Worm (Caenorhabditis elegans) whole organism, young adult: ENCODE measurements around the gene scl-1.
A peak's percentile ranks its signal among the peaks of the same experiment; 100 is the strongest.

Source experiments
- B0336.3 ChIP-seq: fragments of 200-800 bp; sonication (Bioruptor generic); IDR thresholded peaks from 2 replicates; pipeline ENCODE4 v1.3.6; 2022; ENCODE audit warnings: missing genetic modification characterization, missing compliant biosample characterization
- C06A6.2 ChIP-seq: fragments of 200-800 bp; sonication (Bioruptor generic); conservative IDR thresholded peaks from 2 replicates; pipeline ENCODE4 v1.3.6; 2022; ENCODE audit warnings: missing genetic modification characterization, missing compliant biosample characterization
- D2030.7 ChIP-seq: fragments of 200-800 bp; sonication (Bioruptor generic); IDR thresholded peaks from 2 replicates; pipeline ENCODE4 v1.3.6; 2022; ENCODE audit warnings: missing genetic modification reagents, missing genetic modification characterization, missing compliant biosample characterization
- F57A8.1 ChIP-seq: fragments of 200-800 bp; sonication (Bioruptor generic); optimal IDR thresholded peaks from 2 replicates; lab custom pipeline; 2018; ENCODE audit warnings: mild to moderate bottlenecking, missing genetic modification characterization, moderate library complexity, missing compliant biosample characterization
- F57C9.4 ChIP-seq: sonication (generic microtip); optimal IDR thresholded peaks from 2 replicates; lab custom pipeline; 2017; ENCODE audit warnings: mild to moderate bottlenecking, missing genetic modification characterization, missing compliant biosample characterization
- T26A5.8 ChIP-seq: sonication (generic microtip); optimal IDR thresholded peaks from 2 replicates; lab custom pipeline; 2016; ENCODE audit warnings: missing genetic modification characterization, missing compliant biosample characterization
- Y53F4B.3 ChIP-seq: fragments of 200-800 bp; sonication (Bioruptor generic); IDR thresholded peaks from 2 replicates; pipeline ENCODE4 v1.3.6; 2022; ENCODE audit warnings: missing genetic modification reagents, missing genetic modification characterization, missing compliant biosample characterization
- Y79H2A.3 ChIP-seq: fragments of 200-800 bp; sonication (Bioruptor generic); conservative IDR thresholded peaks from 2 replicates; pipeline ENCODE4 v1.3.6; 2022; ENCODE audit warnings: missing genetic modification reagents, missing genetic modification characterization, missing compliant biosample characterization
- ZK185.1 ChIP-seq: sonication (generic microtip); optimal IDR thresholded peaks from 2 replicates; lab custom pipeline; 2016; ENCODE audit warnings: mild to moderate bottlenecking, missing genetic modification characterization, missing compliant biosample characterization; ENCODE audit not compliant: poor library complexity, severe bottlenecking
- aptf-3 ChIP-seq: fragments of 200-800 bp; sonication (Bioruptor generic); IDR thresholded peaks from 2 replicates; pipeline ENCODE4 v1.3.6; 2022; ENCODE audit warnings: missing genetic modification characterization, missing compliant biosample characterization
- attf-3 ChIP-seq: fragments of 200-800 bp; sonication (Bioruptor generic); conservative IDR thresholded peaks from 2 replicates; pipeline ENCODE4 v1.3.6; 2022; ENCODE audit warnings: missing genetic modification reagents, missing genetic modification characterization, missing compliant biosample characterization
- attf-5 ChIP-seq: fragments of 200-800 bp; sonication (Bioruptor generic); optimal IDR thresholded peaks from 2 replicates; lab custom pipeline; 2018; ENCODE audit warnings: mild to moderate bottlenecking, missing genetic modification characterization, missing compliant biosample characterization
- ccch-3 ChIP-seq: fragments of 200-800 bp; sonication (Bioruptor generic); optimal IDR thresholded peaks from 2 replicates; lab custom pipeline; 2018; ENCODE audit warnings: mild to moderate bottlenecking, missing genetic modification characterization, missing compliant biosample characterization
- cebp-1 ChIP-seq, 2 experiments: fragments of 200-800 bp in 1 of 2; sonication (Bioruptor generic) in 1 of 2; sonication (generic microtip) in 1 of 2; IDR thresholded peaks in 1 of 2; optimal IDR thresholded peaks in 1 of 2; 2 replicates each; pipeline versions ENCODE4 v1.3.6 to Lab custom; 2017 to 2022; ENCODE audit warnings: missing compliant biosample characterization in 2 of 2, missing genetic modification characterization in 2 of 2, mild to moderate bottlenecking in 1 of 2, missing genetic modification reagents in 1 of 2, moderate library complexity in 1 of 2
- ceh-27 ChIP-seq: fragments of 200-800 bp; sonication (Bioruptor generic); optimal IDR thresholded peaks from 2 replicates; lab custom pipeline; 2018; ENCODE audit warnings: mild to moderate bottlenecking, missing genetic modification characterization, moderate library complexity, missing compliant biosample characterization
- ceh-40 ChIP-seq: fragments of 200-800 bp; sonication (Bioruptor generic); IDR thresholded peaks from 2 replicates; pipeline ENCODE4 v1.3.6; 2022; ENCODE audit warnings: missing genetic modification characterization, missing compliant biosample characterization
- ceh-91 ChIP-seq: fragments of 200-800 bp; sonication (Bioruptor generic); IDR thresholded peaks from 2 replicates; pipeline ENCODE4 v1.3.6; 2022; ENCODE audit warnings: missing genetic modification reagents, missing genetic modification characterization, missing compliant biosample characterization
- dox-1 ChIP-seq: fragments of 200-800 bp; sonication (Bioruptor generic); IDR thresholded peaks from 2 replicates; pipeline ENCODE4 v1.3.6; 2022; ENCODE audit warnings: missing genetic modification reagents, missing genetic modification characterization, missing compliant biosample characterization
- dpl-1 ChIP-seq: fragments of 150-350 bp; optimal IDR thresholded peaks from 2 replicates; lab custom pipeline; 2014; ENCODE audit warnings: missing biosample characterization, missing genetic modification reagents, missing genetic modification characterization
- egl-18 ChIP-seq: fragments of 200-800 bp; sonication (Bioruptor generic); IDR thresholded peaks from 2 replicates; pipeline ENCODE4 v1.3.6; 2022; ENCODE audit warnings: missing genetic modification reagents, missing genetic modification characterization, missing compliant biosample characterization
- egrh-3 ChIP-seq: fragments of 200-800 bp; sonication (Bioruptor generic); IDR thresholded peaks from 2 replicates; pipeline ENCODE4 v1.3.6; 2022; ENCODE audit warnings: missing genetic modification reagents, missing genetic modification characterization, missing compliant biosample characterization
- ekl-4 ChIP-seq: fragments of 200-800 bp; sonication (Bioruptor generic); IDR thresholded peaks from 2 replicates; pipeline ENCODE4 v1.3.6; 2022; ENCODE audit warnings: missing genetic modification reagents, missing genetic modification characterization, missing compliant biosample characterization
- hrde-1 ChIP-seq: sonication (generic microtip); optimal IDR thresholded peaks from 2 replicates; lab custom pipeline; 2016; ENCODE audit warnings: missing genetic modification characterization, mild to moderate bottlenecking, missing compliant biosample characterization, moderate library complexity, missing genotype, missing genetic modification reagents, borderline replicate concordance
- let-607 ChIP-seq, 2 experiments: fragments of 200-800 bp in 1 of 2; sonication (Bioruptor generic) in 1 of 2; sonication (generic microtip) in 1 of 2; optimal IDR thresholded peaks; 2 replicates each; lab custom pipeline; 2016 to 2018; ENCODE audit warnings: mild to moderate bottlenecking in 2 of 2, missing compliant biosample characterization in 2 of 2, missing genetic modification characterization in 2 of 2, moderate library complexity in 2 of 2, missing genotype in 1 of 2
- lin-26 ChIP-seq: fragments of 200-800 bp; sonication (Bioruptor generic); IDR thresholded peaks from 2 replicates; pipeline ENCODE4 v1.3.6; 2022; ENCODE audit warnings: missing genetic modification reagents, missing genetic modification characterization, missing compliant biosample characterization
- lin-35 ChIP-seq, 3 experiments: fragments of 150-350 bp in 2 of 3; sonication (generic microtip) in 1 of 3; optimal IDR thresholded peaks; 2 replicates each; lab custom pipeline; 2014 to 2018; ENCODE audit warnings: missing biosample characterization in 3 of 3, missing genetic modification characterization in 3 of 3, missing genetic modification reagents in 3 of 3
- lsy-27 ChIP-seq: sonication (generic microtip); optimal IDR thresholded peaks from 2 replicates; lab custom pipeline; 2017; ENCODE audit warnings: missing genetic modification characterization, mild to moderate bottlenecking, missing compliant biosample characterization, antibody characterized with exemption, missing genotype, borderline replicate concordance; ENCODE audit not compliant: insufficient read depth
- madf-10 ChIP-seq: sonication (generic microtip); optimal IDR thresholded peaks from 2 replicates; lab custom pipeline; 2016; ENCODE audit warnings: mild to moderate bottlenecking, missing genetic modification characterization, missing compliant biosample characterization
- madf-3 ChIP-seq: fragments of 200-800 bp; sonication (Bioruptor generic); IDR thresholded peaks from 2 replicates; pipeline ENCODE4 v1.3.6; 2022; ENCODE audit warnings: missing genetic modification reagents, missing genetic modification characterization, missing compliant biosample characterization
- madf-8 ChIP-seq: fragments of 200-800 bp; sonication (Bioruptor generic); conservative IDR thresholded peaks from 2 replicates; pipeline ENCODE4 v1.3.6; 2022; ENCODE audit warnings: missing genetic modification reagents, missing genetic modification characterization, missing compliant biosample characterization
- mes-4 ChIP-seq: sonication (generic microtip); optimal IDR thresholded peaks from 2 replicates; lab custom pipeline; 2016; ENCODE audit warnings: missing genotype, missing genetic modification characterization, missing compliant biosample characterization
- nfyb-1 ChIP-seq: fragments of 200-800 bp; sonication (Bioruptor generic); IDR thresholded peaks from 2 replicates; pipeline ENCODE4 v1.3.6; 2022; ENCODE audit warnings: missing genetic modification reagents, missing genetic modification characterization, missing compliant biosample characterization
- nhr-179 ChIP-seq: sonication (generic microtip); optimal IDR thresholded peaks from 2 replicates; lab custom pipeline; 2016; ENCODE audit warnings: mild to moderate bottlenecking, missing genetic modification characterization, missing compliant biosample characterization
- rcor-1 ChIP-seq: fragments of 200-800 bp; sonication (Bioruptor generic); IDR thresholded peaks from 2 replicates; pipeline ENCODE4 v1.3.6; 2022; ENCODE audit warnings: missing genetic modification reagents, missing genetic modification characterization, missing compliant biosample characterization
- repo-1 ChIP-seq: sonication (generic microtip); optimal IDR thresholded peaks from 2 replicates; lab custom pipeline; 2017; ENCODE audit warnings: mild to moderate bottlenecking, missing genetic modification characterization, missing compliant biosample characterization
- snpc-4 ChIP-seq, 5 experiments: fragments of 150-350 bp in 1 of 5; sonication (generic microtip) in 4 of 5; optimal IDR thresholded peaks; 2 replicates each; lab custom pipeline; 2014 to 2018; ENCODE audit warnings: missing genetic modification characterization in 5 of 5, missing biosample characterization in 3 of 5, antibody characterized with exemption in 2 of 5, mild to moderate bottlenecking in 2 of 5, missing compliant biosample characterization in 2 of 5, missing genotype in 2 of 5, moderate library complexity in 2 of 5, missing genetic modification reagents in 1 of 5
- somi-1 ChIP-seq: fragments of 200-800 bp; sonication (Bioruptor generic); optimal IDR thresholded peaks from 2 replicates; lab custom pipeline; 2018; ENCODE audit warnings: mild to moderate bottlenecking, missing genetic modification characterization, missing compliant biosample characterization
- sptf-2 ChIP-seq: fragments of 200-800 bp; sonication (Bioruptor generic); optimal IDR thresholded peaks from 2 replicates; lab custom pipeline; 2018; ENCODE audit warnings: mild to moderate bottlenecking, missing genetic modification characterization, missing compliant biosample characterization
- tbx-9 ChIP-seq: sonication (generic microtip); optimal IDR thresholded peaks from 2 replicates; lab custom pipeline; 2016; ENCODE audit warnings: borderline replicate concordance, missing genetic modification characterization, inconsistent platforms, missing compliant biosample characterization
- unc-130 ChIP-seq: sonication (generic microtip); optimal IDR thresholded peaks from 2 replicates; lab custom pipeline; 2016; ENCODE audit warnings: missing genetic modification reagents, missing genetic modification characterization, missing compliant biosample characterization
- unc-62 ChIP-seq: fragments of 150-350 bp; optimal IDR thresholded peaks from 2 replicates; lab custom pipeline; 2014; ENCODE audit warnings: missing biosample characterization, missing genetic modification reagents, missing genetic modification characterization
- zfh-2 ChIP-seq: fragments of 200-800 bp; sonication (Bioruptor generic); conservative IDR thresholded peaks from 2 replicates; pipeline ENCODE4 v1.3.6; 2022; ENCODE audit warnings: missing genetic modification reagents, missing genetic modification characterization, missing compliant biosample characterization
- zim-3 ChIP-seq: sonication (generic microtip); optimal IDR thresholded peaks from 2 replicates; lab custom pipeline; 2017; ENCODE audit warnings: mild to moderate bottlenecking, missing genetic modification characterization, moderate library complexity, missing compliant biosample characterization
- ztf-22 ChIP-seq: fragments of 200-800 bp; sonication (Bioruptor generic); optimal IDR thresholded peaks from 2 replicates; lab custom pipeline; 2018; ENCODE audit warnings: mild to moderate bottlenecking, missing genetic modification characterization, moderate library complexity, missing compliant biosample characterization

Gene scl-1

ce11 chrIV:13022892-13023291 is 33.2 kb upstream of the scl-1 start (continued):
- TF ChIP-seq attf-3 (GFP tag; lab: Robert Waterston, UW) (no peak), Y53F4B.3 (GFP tag; lab: Robert Waterston, UW) (no peak), rcor-1 (GFP tag; lab: Robert Waterston, UW) (no peak), hrde-1 (tag; lab: Kevin White, UChicago) (no peak), nfyb-1 (GFP tag; lab: Robert Waterston, UW) (0 out of 2 replicates have a peak, but pooled peaks have one; percentile 17), lin-35 (GFP tag; optimal IDR thresholded peaks at IDR 0.05; lab: Kevin White, UChicago) (no peak), F57A8.1 (GFP tag; lab: Kevin White, UChicago) (no peak), egrh-3 (peak; percentile 42; the same call in 1 of the 2 replicates), Y79H2A.3 (GFP tag; lab: Robert Waterston, UW) (no peak), ekl-4 (no peak), aptf-3 (no peak), madf-10 (tag; lab: Kevin White, UChicago) (no peak), mes-4 (tag; lab: Kevin White, UChicago) (no peak), T26A5.8 (tag; lab: Kevin White, UChicago) (no peak), snpc-4 (GFP tag; optimal IDR thresholded peaks at IDR 0.05; lab: Kevin White, UChicago) (no peak), snpc-4 (tag; optimal IDR thresholded peaks at IDR 0.05; lab: Kevin White, UChicago) (no peak), unc-130 (GFP tag; lab: Kevin White, UChicago) (no peak), dox-1 (GFP tag; lab: Robert Waterston, UW) (no peak), zfh-2 (GFP tag; lab: Robert Waterston, UW) (peak; percentile 90), sptf-2 (GFP tag; lab: Kevin White, UChicago) (no peak), zim-3 (tag; lab: Kevin White, UChicago) (no peak), attf-5 (GFP tag; lab: Kevin White, UChicago) (no peak), ZK185.1 (no peak)
- TF ChIP-seq, all 124 proteins: peak for 5

ce11 chrIV:13025853-13026343 is 30.2 kb upstream of the scl-1 start:
- TF ChIP-seq lin-26 (GFP tag; lab: Robert Waterston, UW) (no peak), ceh-91 (no peak), cebp-1 (GFP tag; IDR thresholded peaks at IDR 0.05; lab: Robert Waterston, UW) (no peak), cebp-1 (tag; optimal IDR thresholded peaks at IDR 0.05; lab: Kevin White, UChicago) (peak; percentile 5), dox-1 (GFP tag; lab: Robert Waterston, UW) (no peak), D2030.7 (GFP tag; lab: Robert Waterston, UW) (no peak), rcor-1 (GFP tag; lab: Robert Waterston, UW) (0 out of 2 replicates have a peak, but pooled peaks have one; percentile 14), madf-8 (no peak), repo-1 (tag; lab: Kevin White, UChicago) (no peak), ceh-40 (no peak), ccch-3 (no peak), C06A6.2 (no peak), ceh-27 (GFP tag; lab: Kevin White, UChicago) (peak; percentile 14), lsy-27 (tag; lab: Kevin White, UChicago) (no peak), somi-1 (GFP tag; lab: Kevin White, UChicago) (no peak), F57C9.4 (tag; lab: Kevin White, UChicago) (no peak), tbx-9 (tag; lab: Kevin White, UChicago) (no peak), nhr-179 (no peak), dpl-1 (GFP tag; lab: Kevin White, UChicago) (no peak), snpc-4 (GFP tag; optimal IDR thresholded peaks at IDR 0.05; lab: Kevin White, UChicago) (no peak), snpc-4 (tag; optimal IDR thresholded peaks at IDR 0.05; lab: Kevin White, UChicago) (no peak), let-607 (tag; optimal IDR thresholded peaks at IDR 0.05; lab: Kevin White, UChicago) (no peak), B0336.3 (GFP tag; lab: Robert Waterston, UW) (no peak), ztf-22 (GFP tag; lab: Kevin White, UChicago) (no peak), egl-18 (GFP tag; lab: Robert Waterston, UW) (0 out of 2 replicates have a peak, but pooled peaks have one; percentile 12), Y53F4B.3 (GFP tag; lab: Robert Waterston, UW) (no peak), zfh-2 (GFP tag; lab: Robert Waterston, UW) (peak; percentile 54; the same call in 1 of the 2 replicates), madf-3 (GFP tag; lab: Robert Waterston, UW) (no peak), unc-62 (GFP tag; lab: Kevin White, UChicago) (no peak)
